Worm (Caenorhabditis elegans) whole organism, L3 larva: ENCODE data around the gene B0252.5.

Experiments
- ceh-28 ChIP-seq: fragments of 150-350 bp; optimal IDR thresholded peaks from 2 replicates; lab custom pipeline; 2014; ENCODE audit warnings: missing biosample characterization, missing genetic modification reagents, missing genetic modification characterization
- ceh-82 ChIP-seq: fragments of 150-350 bp; optimal IDR thresholded peaks from 2 replicates; lab custom pipeline; 2014; ENCODE audit warnings: missing biosample characterization, missing genetic modification characterization
- elt-2 ChIP-seq: sonication (generic microtip); optimal IDR thresholded peaks from 2 replicates; lab custom pipeline; 2016; ENCODE audit warnings: missing genetic modification reagents, mild to moderate bottlenecking, missing genetic modification characterization, missing compliant biosample characterization
- fos-1 ChIP-seq: fragments of 150-350 bp; optimal IDR thresholded peaks from 2 replicates; lab custom pipeline; 2014; ENCODE audit warnings: missing biosample characterization, missing genetic modification characterization
- lin-15B ChIP-seq: fragments of 150-350 bp; optimal IDR thresholded peaks from 2 replicates; lab custom pipeline; 2014; ENCODE audit warnings: missing biosample characterization, missing genetic modification characterization
- nhr-12 ChIP-seq: fragments of 150-350 bp; optimal IDR thresholded peaks from 2 replicates; lab custom pipeline; 2014; ENCODE audit warnings: missing biosample characterization, missing genetic modification characterization
- nhr-76 ChIP-seq: fragments of 150-350 bp; sonication (generic microtip); optimal IDR thresholded peaks from 5 replicates; lab custom pipeline; 2014; ENCODE audit warnings: missing biosample characterization, missing genetic modification characterization
- pqm-1 ChIP-seq: fragments of 150-350 bp; optimal IDR thresholded peaks from 2 replicates; lab custom pipeline; 2017; ENCODE audit warnings: missing biosample characterization, missing genetic modification characterization, inconsistent platforms
- sea-2 ChIP-seq: fragments of 150-350 bp; sonication (generic microtip); optimal IDR thresholded peaks from 4 replicates; lab custom pipeline; 2014; ENCODE audit warnings: missing biosample characterization, missing genetic modification reagents, missing genetic modification characterization
- tbx-2 ChIP-seq: sonication (generic microtip); optimal IDR thresholded peaks from 2 replicates; lab custom pipeline; 2016; ENCODE audit warnings: mild to moderate bottlenecking, missing genetic modification characterization, missing compliant biosample characterization
- unc-39 ChIP-seq: sonication (generic microtip); optimal IDR thresholded peaks from 4 replicates; lab custom pipeline; 2017; ENCODE audit warnings: missing biosample characterization, missing genetic modification characterization
- unc-62 ChIP-seq: fragments of 150-350 bp; sonication (generic microtip); optimal IDR thresholded peaks from 4 replicates; lab custom pipeline; 2014; ENCODE audit warnings: missing biosample characterization, missing genetic modification reagents, missing genetic modification characterization
- zag-1 ChIP-seq: fragments of 150-350 bp; optimal IDR thresholded peaks from 2 replicates; lab custom pipeline; 2014; ENCODE audit warnings: missing biosample characterization, missing genetic modification characterization

ce11 chrII:6908689-6909088 lies 10.0 kb downstream of the B0252.5 start:
- TF ChIP-seq nhr-12 (tag; lab: Kevin White, UChicago): no peak
- TF ChIP-seq unc-39 (tag; lab: Kevin White, UChicago): no peak
- TF ChIP-seq pqm-1 (tag; lab: Kevin White, UChicago): no peak
- no peak for TF ChIP-seq ceh-82 (tag; lab: Kevin White, UChicago)
- TF ChIP-seq zag-1: no peak
- TF ChIP-seq sea-2 (GFP tag; lab: Kevin White, UChicago): no peak
- TF ChIP-seq nhr-76: no peak
- TF ChIP-seq unc-62 (GFP tag; lab: Kevin White, UChicago): no peak
- no peak for TF ChIP-seq ceh-28 (tag; lab: Kevin White, UChicago)
- no peak for TF ChIP-seq elt-2 (tag; lab: Kevin White, UChicago)
- no peak for TF ChIP-seq lin-15B (tag; lab: Kevin White, UChicago)
- TF ChIP-seq tbx-2 (tag; lab: Kevin White, UChicago): no peak
- TF ChIP-seq fos-1 (tag; lab: Kevin White, UChicago): no peak
